Worm (Caenorhabditis elegans) whole organism, mixed stage, embryonic: Measurements from ENCODE around the gene ttr-38.

Source experiments
- mab-5 ChIP-seq: fragments of 150-350 bp; optimal IDR thresholded peaks from 2 replicates; lab custom pipeline; 2014; ENCODE audit warnings: missing biosample characterization, missing genetic modification characterization
- unc-120 ChIP-seq: sonication (generic microtip); optimal IDR thresholded peaks from 2 replicates; lab custom pipeline; 2017; ENCODE audit warnings: missing genetic modification characterization, missing compliant biosample characterization; ENCODE audit not compliant: poor library complexity, severe bottlenecking

DNA sequence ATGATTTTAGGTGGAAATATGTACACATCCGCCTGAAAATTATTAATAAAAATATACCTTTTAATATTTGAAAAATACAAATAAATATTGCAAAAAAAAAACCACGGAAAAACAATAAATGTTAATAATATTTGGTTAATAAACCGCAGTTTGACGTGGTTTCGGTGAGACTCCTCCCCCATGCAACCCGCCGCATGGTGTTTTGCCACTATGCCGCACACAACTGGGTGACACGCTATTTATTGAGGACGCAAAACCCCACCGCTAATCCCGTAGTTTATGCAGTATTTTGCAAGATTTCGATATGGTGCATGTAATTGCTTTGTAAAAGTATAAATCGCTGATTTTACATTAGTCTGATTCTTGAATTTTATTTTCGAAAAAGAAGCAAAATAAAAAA, 17.7 kb downstream of the ttr-38 start, which contains the start of gene gly-13:
- TF ChIP-seq unc-120 (tag; lab: Kevin White, UChicago) (no peak), mab-5 (no peak)
